Worm (Caenorhabditis elegans): ENCODE data around the gene gck-3.

Gene gck-3

ce11 chrV:17962500-17962899 lies 4.1 kb downstream of the gck-3 start:
- no peak for TF ChIP-seq Y67H2A.10 (GFP tag; conservative IDR thresholded peaks at IDR 0.05)
- no peak for TF ChIP-seq akir-1 (GFP tag; optimal IDR thresholded peaks at IDR 0.05)
- TF ChIP-seq sdz-38 (tag; optimal IDR thresholded peaks at IDR 0.05) = no peak
- 0 out of 2 replicates have a peak, but pooled peaks have one; percentile 6 for TF ChIP-seq mcd-1 (GFP tag; IDR thresholded peaks at IDR 0.05)
- no peak for TF ChIP-seq tlf-1 (GFP tag; optimal IDR thresholded peaks at IDR 0.05)
- TF ChIP-seq repo-1 (tag; optimal IDR thresholded peaks at IDR 0.05) = no peak
- no peak for TF ChIP-seq atf-7 (tag; optimal IDR thresholded peaks at IDR 0.05)
- no peak for TF ChIP-seq ceh-91 (GFP tag; IDR thresholded peaks at IDR 0.05)
- TF ChIP-seq pbrm-1 (GFP tag; IDR thresholded peaks at IDR 0.05) = 0 out of 2 replicates have a peak, but pooled peaks have one; percentile 38
- TF ChIP-seq athp-1 (tag; optimal IDR thresholded peaks at IDR 0.05) = no peak
- no peak for TF ChIP-seq lsy-27 (tag; optimal IDR thresholded peaks at IDR 0.05; ENCODE audit: borderline replicate concordance, insufficient read depth)
- no peak for TF ChIP-seq F52B5.7 (tag; optimal IDR thresholded peaks at IDR 0.05)
- no peak for TF ChIP-seq him-1 (tag; optimal IDR thresholded peaks at IDR 0.05)
- TF ChIP-seq dox-1 (GFP tag; IDR thresholded peaks at IDR 0.05) = 0 out of 2 replicates have a peak, but pooled peaks have one; percentile 20
- no peak for TF ChIP-seq sea-2 (GFP tag; IDR thresholded peaks at IDR 0.05)
- TF ChIP-seq somi-1 (GFP tag; optimal IDR thresholded peaks at IDR 0.05) = no peak
- 0 out of 2 replicates have a peak, but pooled peaks have one; percentile 35 for TF ChIP-seq ekl-4 (GFP tag; IDR thresholded peaks at IDR 0.05)
- TF ChIP-seq ceh-58 (GFP tag; IDR thresholded peaks at IDR 0.05) = 0 out of 2 replicates have a peak, but pooled peaks have one; percentile 68
- peak; percentile 85 for TF ChIP-seq zfh-2 (GFP tag; conservative IDR thresholded peaks at IDR 0.05)
- no peak for TF ChIP-seq nhr-90 (tag; optimal IDR thresholded peaks at IDR 0.05)
- no peak for TF ChIP-seq K12H6.12 (tag; optimal IDR thresholded peaks at IDR 0.05)
- TF ChIP-seq cebp-2 (GFP tag; IDR thresholded peaks at IDR 0.05) = no peak
- TF ChIP-seq mel-28 (tag; optimal IDR thresholded peaks at IDR 0.05; ENCODE audit: borderline replicate concordance) = no peak
- no peak for TF ChIP-seq snpc-4 (GFP tag; optimal IDR thresholded peaks at IDR 0.05)
- peak in 1 of 4 experiments; percentile 28 for TF ChIP-seq snpc-4 (tag; optimal IDR thresholded peaks at IDR 0.05)
- no peak for TF ChIP-seq pha-4 (tag; optimal IDR thresholded peaks at IDR 0.05)
- TF ChIP-seq let-607 (tag; optimal IDR thresholded peaks at IDR 0.05) = no peak
- no peak for TF ChIP-seq nfya-2 (GFP tag; IDR thresholded peaks at IDR 0.05)

- no peak for TF ChIP-seq F52B5.7 (tag; optimal IDR thresholded peaks at IDR 0.05)
- TF ChIP-seq pbrm-1 (GFP tag; IDR thresholded peaks at IDR 0.05) = no peak
- TF ChIP-seq aptf-2 (GFP tag; conservative IDR thresholded peaks at IDR 0.05) = no peak
- TF ChIP-seq cebp-1 (GFP tag; IDR thresholded peaks at IDR 0.05) = no peak
- TF ChIP-seq cebp-1 (tag; optimal IDR thresholded peaks at IDR 0.05) = no peak
- TF ChIP-seq dox-1 (GFP tag; IDR thresholded peaks at IDR 0.05) = no peak
- peak; percentile 44; the same call in 1 of the 2 replicates for TF ChIP-seq zfh-2 (GFP tag; conservative IDR thresholded peaks at IDR 0.05)
- no peak for TF ChIP-seq ets-4 (GFP tag; optimal IDR thresholded peaks at IDR 0.05)
- TF ChIP-seq egrh-3 (GFP tag; IDR thresholded peaks at IDR 0.05) = peak; percentile 57; the same call in 1 of the 2 replicates
- no peak for TF ChIP-seq mes-4 (tag; optimal IDR thresholded peaks at IDR 0.05)
- no peak for TF ChIP-seq rcor-1 (GFP tag; IDR thresholded peaks at IDR 0.05)
Measured at ce11 chrV:17956109-17956508, 10.5 kb downstream of the gck-3 start.

- TF ChIP-seq sptf-2 (GFP tag; optimal IDR thresholded peaks at IDR 0.05) (no peak), unc-130 (GFP tag; optimal IDR thresholded peaks at IDR 0.05) (no peak), zfh-2 (GFP tag; conservative IDR thresholded peaks at IDR 0.05) (peak; percentile 51; the same call in 1 of the 2 replicates), tlf-1 (GFP tag; optimal IDR thresholded peaks at IDR 0.05) (no peak), sdz-38 (tag; optimal IDR thresholded peaks at IDR 0.05) (no peak), ztf-25 (GFP tag; IDR thresholded peaks at IDR 0.05) (0 out of 2 replicates have a peak, but pooled peaks have one; percentile 16), efl-1 (GFP tag; optimal IDR thresholded peaks at IDR 0.05) (no peak), dpff-1 (tag; optimal IDR thresholded peaks at IDR 0.05) (no peak)
Measured at ce11 chrV:17952280-17952679, 14.4 kb downstream of the gck-3 start.

Data from whole organism, young adult.